Worm (Caenorhabditis elegans) whole organism, early embryonic: Measurements from ENCODE around the gene let-23.

Experiments
- B0310.2 ChIP-seq: sonication (generic microtip); optimal IDR thresholded peaks from 2 replicates; lab custom pipeline; 2016; ENCODE audit warnings: mild to moderate bottlenecking, missing genetic modification characterization, missing compliant biosample characterization
- F13C5.2 ChIP-seq: sonication (generic microtip); optimal IDR thresholded peaks from 2 replicates; lab custom pipeline; 2017; ENCODE audit warnings: mild to moderate bottlenecking, missing genetic modification characterization, inconsistent platforms, missing compliant biosample characterization
- aly-1 ChIP-seq: sonication (generic microtip); optimal IDR thresholded peaks from 2 replicates; lab custom pipeline; 2016; ENCODE audit warnings: missing genetic modification characterization, missing compliant biosample characterization
- ama-1 ChIP-seq: fragments of 150-350 bp; optimal IDR thresholded peaks from 2 replicates; lab custom pipeline; 2014
- ceh-13 ChIP-seq: fragments of 200-800 bp; sonication (Bioruptor generic); optimal IDR thresholded peaks from 2 replicates; lab custom pipeline; 2018; ENCODE audit warnings: mild to moderate bottlenecking, missing genetic modification characterization, missing compliant biosample characterization
- ceh-36 ChIP-seq: sonication (generic microtip); optimal IDR thresholded peaks from 2 replicates; lab custom pipeline; 2016; ENCODE audit warnings: missing genetic modification characterization, inconsistent platforms, missing compliant biosample characterization
- ets-7 ChIP-seq: sonication (generic microtip); optimal IDR thresholded peaks from 2 replicates; lab custom pipeline; 2016; ENCODE audit warnings: missing genotype, missing genetic modification characterization, missing compliant biosample characterization
- flt-1 ChIP-seq: fragments of 200-800 bp; sonication (Bioruptor generic); IDR thresholded peaks from 2 replicates; pipeline ENCODE4 v1.3.6; 2022; ENCODE audit warnings: missing genetic modification characterization, missing compliant biosample characterization
- hmbx-1 ChIP-seq: sonication (generic microtip); optimal IDR thresholded peaks from 2 replicates; lab custom pipeline; 2016; ENCODE audit warnings: mild to moderate bottlenecking, missing genetic modification characterization, missing compliant biosample characterization
- hmg-4 ChIP-seq: fragments of 200-800 bp; sonication (Bioruptor generic); optimal IDR thresholded peaks from 2 replicates; lab custom pipeline; 2018; ENCODE audit warnings: mild to moderate bottlenecking, missing genetic modification characterization, missing compliant biosample characterization
- hnd-1 ChIP-seq: sonication (generic microtip); optimal IDR thresholded peaks from 2 replicates; lab custom pipeline; 2016; ENCODE audit warnings: missing genetic modification characterization, missing compliant biosample characterization
- pes-1 ChIP-seq: fragments of 200-800 bp; sonication (Bioruptor generic); IDR thresholded peaks from 2 replicates; pipeline ENCODE4 v1.3.6; 2022; ENCODE audit warnings: missing genetic modification reagents, missing genetic modification characterization, missing compliant biosample characterization
- scrt-1 ChIP-seq: fragments of 200-800 bp; sonication (Bioruptor generic); IDR thresholded peaks from 2 replicates; pipeline ENCODE4 v1.3.6; 2022; ENCODE audit warnings: missing genetic modification characterization, missing compliant biosample characterization
- sea-1 ChIP-seq: fragments of 200-800 bp; sonication (Bioruptor generic); conservative IDR thresholded peaks from 2 replicates; pipeline ENCODE4 v1.3.6; 2022; ENCODE audit warnings: missing genetic modification characterization, missing compliant biosample characterization
- tbx-11 ChIP-seq: fragments of 200-800 bp; sonication (Bioruptor generic); IDR thresholded peaks from 2 replicates; pipeline ENCODE4 v1.3.6; 2022; ENCODE audit warnings: missing genetic modification characterization, missing compliant biosample characterization
- tbx-37 ChIP-seq: fragments of 200-800 bp; sonication (Bioruptor generic); conservative IDR thresholded peaks from 2 replicates; pipeline ENCODE4 v1.3.6; 2022; ENCODE audit warnings: missing genetic modification reagents, missing genetic modification characterization, missing compliant biosample characterization
- tra-4 ChIP-seq: sonication (generic microtip); optimal IDR thresholded peaks from 2 replicates; lab custom pipeline; 2017; ENCODE audit warnings: missing genetic modification characterization, missing compliant biosample characterization

Gene let-23

ce11 chrII:9160197-9160806 is 37.0 kb upstream of the let-23 start:
- TF ChIP-seq aly-1 (tag; lab: Kevin White, UChicago): no peak
- TF ChIP-seq tbx-37 (GFP tag; lab: Robert Waterston, UW): no peak
- no peak for TF ChIP-seq B0310.2
- no peak for TF ChIP-seq ama-1 (lab: Kevin White, UChicago)
- no peak for TF ChIP-seq tbx-11 (GFP tag; lab: Robert Waterston, UW)
- TF ChIP-seq tra-4 (tag; lab: Kevin White, UChicago): no peak
- TF ChIP-seq ceh-36 (tag; lab: Kevin White, UChicago): no peak
- no peak for TF ChIP-seq flt-1
- TF ChIP-seq pes-1: no peak
- TF ChIP-seq F13C5.2 (tag; lab: Kevin White, UChicago): no peak
- TF ChIP-seq ceh-13: no peak
- TF ChIP-seq scrt-1 (GFP tag; lab: Robert Waterston, UW): no peak
- TF ChIP-seq hmg-4 (GFP tag; lab: Kevin White, UChicago): no peak

ce11 chrII:9161023-9161422 is 36.3 kb upstream of the let-23 start, which contains the start of gene rhy-1:
Gene rhy-1, plus strand, starts transcription at chrII:9161379.
- TF ChIP-seq ceh-36 (tag; lab: Kevin White, UChicago) (no peak), F13C5.2 (tag; lab: Kevin White, UChicago) (no peak), hmbx-1 (no peak), sea-1 (no peak), scrt-1 (GFP tag; lab: Robert Waterston, UW) (no peak), tbx-11 (GFP tag; lab: Robert Waterston, UW) (no peak), tra-4 (tag; lab: Kevin White, UChicago) (no peak), ama-1 (lab: Kevin White, UChicago) (no peak), pes-1 (no peak), hmg-4 (GFP tag; lab: Kevin White, UChicago) (no peak), hnd-1 (no peak), ets-7 (tag; lab: Kevin White, UChicago) (no peak), flt-1 (no peak), tbx-37 (GFP tag; lab: Robert Waterston, UW) (no peak), B0310.2 (no peak), ceh-13 (no peak)

- no peak for TF ChIP-seq pes-1
- TF ChIP-seq ama-1 (lab: Kevin White, UChicago): peak; percentile 26
These were observed 34.0 kb upstream of the let-23 start for ce11 chrII:9163348-9163747.

ce11 chrII:9165762-9166460 is 31.4 kb upstream of the let-23 start, which contains the start of gene W07A12.8:
Gene W07A12.8, minus strand, starts transcription at chrII:9165812.
- no peak for TF ChIP-seq hnd-1
- TF ChIP-seq tbx-11 (GFP tag; lab: Robert Waterston, UW): no peak
- TF ChIP-seq ceh-13: no peak
- TF ChIP-seq F13C5.2 (tag; lab: Kevin White, UChicago): no peak
- TF ChIP-seq sea-1: no peak
- TF ChIP-seq hmbx-1: no peak
- TF ChIP-seq flt-1: no peak
- no peak for TF ChIP-seq pes-1
- no peak for TF ChIP-seq hmg-4 (GFP tag; lab: Kevin White, UChicago)
- no peak for TF ChIP-seq scrt-1 (GFP tag; lab: Robert Waterston, UW)
- no peak for TF ChIP-seq ama-1 (lab: Kevin White, UChicago)
- no peak for TF ChIP-seq tra-4 (tag; lab: Kevin White, UChicago)
- no peak for TF ChIP-seq ets-7 (tag; lab: Kevin White, UChicago)
- TF ChIP-seq aly-1 (tag; lab: Kevin White, UChicago): no peak
- TF ChIP-seq ceh-36 (tag; lab: Kevin White, UChicago): no peak
- TF ChIP-seq B0310.2: no peak
- no peak for TF ChIP-seq tbx-37 (GFP tag; lab: Robert Waterston, UW)

ce11 chrII:9167730-9168129 is 29.6 kb upstream of the let-23 start, which contains the start of gene T23G7.3:
Gene T23G7.3, minus strand, starts transcription at chrII:9167830.
- no peak for TF ChIP-seq aly-1 (tag; lab: Kevin White, UChicago)
- TF ChIP-seq ama-1 (lab: Kevin White, UChicago): no peak
- TF ChIP-seq tbx-37 (GFP tag; lab: Robert Waterston, UW): no peak
- TF ChIP-seq ceh-13: no peak
- TF ChIP-seq ets-7 (tag; lab: Kevin White, UChicago): no peak
- no peak for TF ChIP-seq F13C5.2 (tag; lab: Kevin White, UChicago)
- no peak for TF ChIP-seq tra-4 (tag; lab: Kevin White, UChicago)
- no peak for TF ChIP-seq flt-1
- no peak for TF ChIP-seq ceh-36 (tag; lab: Kevin White, UChicago)
- no peak for TF ChIP-seq sea-1
- TF ChIP-seq pes-1: no peak
- TF ChIP-seq scrt-1 (GFP tag; lab: Robert Waterston, UW): no peak
- no peak for TF ChIP-seq tbx-11 (GFP tag; lab: Robert Waterston, UW)
- TF ChIP-seq hmbx-1: no peak
- no peak for TF ChIP-seq hmg-4 (GFP tag; lab: Kevin White, UChicago)
- no peak for TF ChIP-seq hnd-1

- TF ChIP-seq hmbx-1 (no peak), tra-4 (tag; lab: Kevin White, UChicago) (no peak)
These were observed 27.8 kb upstream of the let-23 start, which contains the start of gene dpl-1 for ce11 chrII:9169450-9169960. Gene dpl-1, plus strand, starts transcription at chrII:9169910.

ce11 chrII:9170048-9170447 is 27.3 kb upstream of the let-23 start:
- no peak for TF ChIP-seq flt-1
- TF ChIP-seq aly-1 (tag; lab: Kevin White, UChicago): no peak
- no peak for TF ChIP-seq tbx-11 (GFP tag; lab: Robert Waterston, UW)
- no peak for TF ChIP-seq ama-1 (lab: Kevin White, UChicago)
- no peak for TF ChIP-seq hnd-1
- no peak for TF ChIP-seq ceh-36 (tag; lab: Kevin White, UChicago)
- no peak for TF ChIP-seq scrt-1 (GFP tag; lab: Robert Waterston, UW)
- TF ChIP-seq sea-1: no peak
- TF ChIP-seq tbx-37 (GFP tag; lab: Robert Waterston, UW): no peak
- TF ChIP-seq hmg-4 (GFP tag; lab: Kevin White, UChicago): no peak
